Fruit fly (Drosophila melanogaster) whole organism, prepupa: ENCODE results near the gene Kua.

ENCODE experiments used
- Blimp-1 ChIP-seq: fragments of 200-800 bp; sonication (Bioruptor generic); optimal IDR thresholded peaks from 3 replicates; lab custom pipeline; 2017; ENCODE audit warnings: missing biosample characterization, missing genetic modification characterization, mild to moderate bottlenecking, moderate library complexity, missing genetic modification reagents
- CG11294 ChIP-seq: fragments of 200-800 bp; sonication (Bioruptor generic); IDR thresholded peaks from 2 replicates; pipeline ENCODE4 v1.3.6; 2022; ENCODE audit warnings: missing biosample characterization, missing genetic modification characterization
- CG11902 ChIP-seq: fragments of 200-800 bp; sonication (Bioruptor generic); optimal IDR thresholded peaks from 3 replicates; lab custom pipeline; 2016; ENCODE audit warnings: missing biosample characterization, missing genetic modification characterization
- CG6163 ChIP-seq: fragments of 200-800 bp; sonication (Bioruptor generic); IDR thresholded peaks from 3 replicates; pipeline ENCODE4 v1.3.6; 2022; ENCODE audit warnings: missing biosample characterization, missing genetic modification characterization
- Eip78C ChIP-seq: fragments of 200-800 bp; sonication (Bioruptor generic); peaks from one replicate; lab custom pipeline; 2016; ENCODE audit warnings: missing biosample characterization, missing genetic modification characterization
- Sox102F ChIP-seq: fragments of 200-800 bp; sonication (Bioruptor generic); optimal IDR thresholded peaks from 2 replicates; lab custom pipeline; 2016; ENCODE audit warnings: missing biosample characterization, mild to moderate bottlenecking, missing genetic modification characterization
- esn ChIP-seq: fragments of 200-800 bp; sonication (Bioruptor generic); optimal IDR thresholded peaks from 2 replicates; lab custom pipeline; 2016; ENCODE audit warnings: missing biosample characterization, mild to moderate bottlenecking, missing genetic modification characterization, moderate library complexity

DNA sequence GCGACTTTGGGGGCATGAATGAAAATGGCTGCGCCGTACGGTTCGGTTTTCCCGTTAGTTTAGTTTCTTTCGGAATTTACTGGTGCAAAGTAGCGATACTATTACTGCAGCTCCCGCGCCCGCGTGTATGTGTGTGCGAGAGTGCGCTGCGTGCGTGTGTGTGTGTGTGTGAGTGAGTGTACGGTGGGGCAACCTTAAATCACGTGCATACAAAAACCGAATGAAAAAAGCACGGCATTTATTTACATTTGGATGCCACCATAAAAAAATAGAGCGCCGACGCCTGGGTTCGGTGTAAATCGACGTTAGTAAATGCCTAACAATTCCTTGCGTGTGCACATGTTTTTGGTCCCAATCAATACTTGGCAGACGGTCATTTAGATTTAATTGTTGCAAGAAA lies 392 bp downstream of the Kua start:
- TF ChIP-seq Blimp-1 (GFP tag; lab: Kevin White, UChicago) (no peak), CG6163 (GFP tag; lab: Robert Waterston, UW) (no peak), Eip78C (GFP tag; lab: Kevin White, UChicago) (peak; percentile 13), esn (GFP tag; lab: Kevin White, UChicago) (no peak), CG11294 (GFP tag; lab: Robert Waterston, UW) (peak; percentile 5; the same call in 1 of the 2 replicates), CG11902 (no peak), Sox102F (GFP tag; lab: Kevin White, UChicago) (no peak)
